Worm (Caenorhabditis elegans) whole organism, L1 larva: ENCODE results near the gene ugt-58.
A peak's percentile ranks its signal among the peaks of the same experiment; 100 is the strongest.

Source experiments
- C04F5.9 ChIP-seq: sonication (generic microtip); optimal IDR thresholded peaks from 2 replicates; lab custom pipeline; 2016; ENCODE audit warnings: missing genetic modification characterization, missing compliant biosample characterization
- C16A3.4 ChIP-seq: fragments of 150-350 bp; optimal IDR thresholded peaks from 2 replicates; lab custom pipeline; 2014; ENCODE audit warnings: missing biosample characterization, missing genetic modification characterization
- C34B4.2 ChIP-seq: sonication (generic microtip); optimal IDR thresholded peaks from 2 replicates; lab custom pipeline; 2017; ENCODE audit warnings: mild to moderate bottlenecking, missing genetic modification characterization, missing compliant biosample characterization
- Y116A8C.19 ChIP-seq: sonication (generic microtip); optimal IDR thresholded peaks from 2 replicates; lab custom pipeline; 2016; ENCODE audit warnings: missing compliant biosample characterization, missing genetic modification characterization, borderline replicate concordance
- alr-1 ChIP-seq: fragments of 200-800 bp; sonication (Bioruptor generic); optimal IDR thresholded peaks from 2 replicates; lab custom pipeline; 2018; ENCODE audit warnings: borderline replicate concordance, mild to moderate bottlenecking, missing genetic modification characterization, missing compliant biosample characterization
- aly-2 ChIP-seq: fragments of 150-350 bp; optimal IDR thresholded peaks from 2 replicates; lab custom pipeline; 2014; ENCODE audit warnings: missing biosample characterization, missing genetic modification characterization
- ama-1 ChIP-seq: fragments of 150-350 bp; optimal IDR thresholded peaks from 2 replicates; lab custom pipeline; 2014
- blmp-1 ChIP-seq: fragments of 150-350 bp; optimal IDR thresholded peaks from 2 replicates; lab custom pipeline; 2014; ENCODE audit warnings: missing biosample characterization, missing genetic modification characterization
- ceh-63 ChIP-seq: fragments of 200-800 bp; sonication (Bioruptor generic); optimal IDR thresholded peaks from 2 replicates; lab custom pipeline; 2018; ENCODE audit warnings: mild to moderate bottlenecking, missing genetic modification characterization, missing compliant biosample characterization
- ceh-82 ChIP-seq, 3 experiments: fragments of 150-350 bp in 1 of 3; sonication (generic microtip) in 2 of 3; optimal IDR thresholded peaks; 2 replicates each; lab custom pipeline; 2014 to 2017; ENCODE audit warnings: missing biosample characterization in 3 of 3, missing genetic modification characterization in 3 of 3
- ceh-88 ChIP-seq: fragments of 200-800 bp; sonication (Bioruptor generic); IDR thresholded peaks from 2 replicates; pipeline ENCODE4 v1.3.6; 2022; ENCODE audit warnings: missing genetic modification characterization, missing compliant biosample characterization
- efl-1 ChIP-seq, 4 experiments: fragments of 150-350 bp; optimal IDR thresholded peaks in 3 of 4; peaks in 1 of 4; 1 replicate in 1 of 4; 2 replicates in 3 of 4; lab custom pipeline; 2014; ENCODE audit warnings: missing biosample characterization in 2 of 4, missing genetic modification characterization in 2 of 4, missing genetic modification reagents in 2 of 4
- efl-3 ChIP-seq: fragments of 200-800 bp; sonication (Bioruptor generic); optimal IDR thresholded peaks from 2 replicates; lab custom pipeline; 2018; ENCODE audit warnings: mild to moderate bottlenecking, missing genetic modification characterization, missing compliant biosample characterization
- egl-27 ChIP-seq, 2 experiments: fragments of 150-350 bp in 1 of 2; sonication (generic microtip); optimal IDR thresholded peaks; 3 replicates each; lab custom pipeline; 2017 to 2018; ENCODE audit warnings: missing biosample characterization in 2 of 2, missing genetic modification characterization in 2 of 2, missing genetic modification reagents in 2 of 2
- elt-2 ChIP-seq: sonication (generic microtip); optimal IDR thresholded peaks from 2 replicates; lab custom pipeline; 2016; ENCODE audit warnings: missing genetic modification characterization, mild to moderate bottlenecking, inconsistent platforms, missing compliant biosample characterization, missing genetic modification reagents
- elt-3 ChIP-seq, 6 experiments: fragments of 150-350 bp in 1 of 6; sonication (generic microtip); optimal IDR thresholded peaks; 2 replicates each; lab custom pipeline; 2017 to 2018; ENCODE audit warnings: missing biosample characterization in 6 of 6, missing genetic modification characterization in 6 of 6, inconsistent platforms in 1 of 6
- ets-5 ChIP-seq: fragments of 200-800 bp; sonication (Bioruptor generic); IDR thresholded peaks from 2 replicates; pipeline ENCODE4 v1.3.6; 2022; ENCODE audit warnings: missing genetic modification characterization, missing compliant biosample characterization
- fkh-10 ChIP-seq: sonication (generic microtip); optimal IDR thresholded peaks from 2 replicates; lab custom pipeline; 2017; ENCODE audit warnings: missing biosample characterization, missing genetic modification reagents, missing genetic modification characterization
- fkh-8 ChIP-seq: sonication (generic microtip); optimal IDR thresholded peaks from 2 replicates; lab custom pipeline; 2016; ENCODE audit warnings: mild to moderate bottlenecking, missing genetic modification characterization, missing compliant biosample characterization
- grh-1 ChIP-seq: fragments of 200-800 bp; sonication (Bioruptor generic); IDR thresholded peaks from 2 replicates; pipeline ENCODE4 v1.3.6; 2022; ENCODE audit warnings: missing genetic modification reagents, missing genetic modification characterization, missing compliant biosample characterization
- hlh-4 ChIP-seq: sonication (generic microtip); optimal IDR thresholded peaks from 2 replicates; lab custom pipeline; 2016; ENCODE audit warnings: mild to moderate bottlenecking, missing genetic modification characterization, missing compliant biosample characterization
- hpl-2 ChIP-seq: fragments of 150-350 bp; optimal IDR thresholded peaks from 2 replicates; lab custom pipeline; 2014; ENCODE audit warnings: missing biosample characterization, missing genetic modification reagents, missing genetic modification characterization
- isw-1 ChIP-seq: fragments of 200-800 bp; sonication (Bioruptor generic); IDR thresholded peaks from 2 replicates; pipeline ENCODE4 v1.3.6; 2022; ENCODE audit warnings: missing genetic modification characterization, missing compliant biosample characterization
- jun-1 ChIP-seq: fragments of 150-350 bp; optimal IDR thresholded peaks from 2 replicates; lab custom pipeline; 2014; ENCODE audit warnings: missing biosample characterization, missing genetic modification reagents, missing genetic modification characterization
- lin-13 ChIP-seq: fragments of 150-350 bp; optimal IDR thresholded peaks from 2 replicates; lab custom pipeline; 2014; ENCODE audit warnings: missing biosample characterization, missing genetic modification reagents, missing genetic modification characterization
- lin-35 ChIP-seq, 2 experiments: fragments of 150-350 bp; optimal IDR thresholded peaks; 2 replicates each; lab custom pipeline; 2014; ENCODE audit warnings: missing biosample characterization in 2 of 2, missing genetic modification characterization in 2 of 2, missing genetic modification reagents in 2 of 2
- lin-39 ChIP-seq: fragments of 150-350 bp; optimal IDR thresholded peaks from 2 replicates; lab custom pipeline; 2014; ENCODE audit warnings: missing biosample characterization, missing genetic modification reagents, missing genetic modification characterization
- lir-3 ChIP-seq: sonication (generic microtip); optimal IDR thresholded peaks from 2 replicates; lab custom pipeline; 2016; ENCODE audit warnings: mild to moderate bottlenecking, missing genetic modification characterization, moderate library complexity, missing compliant biosample characterization; ENCODE audit not compliant: poor library complexity
- mab-9 ChIP-seq: fragments of 200-800 bp; sonication (Bioruptor generic); IDR thresholded peaks from 2 replicates; pipeline ENCODE4 v1.3.6; 2022; ENCODE audit warnings: missing genetic modification reagents, missing genetic modification characterization, missing compliant biosample characterization
- mep-1 ChIP-seq: fragments of 150-350 bp; optimal IDR thresholded peaks from 2 replicates; lab custom pipeline; 2014; ENCODE audit warnings: missing biosample characterization, missing genetic modification characterization
- nhr-11 ChIP-seq: fragments of 150-350 bp; optimal IDR thresholded peaks from 2 replicates; lab custom pipeline; 2014; ENCODE audit warnings: missing biosample characterization, missing genetic modification characterization
- nhr-20 ChIP-seq: sonication (generic microtip); optimal IDR thresholded peaks from 2 replicates; lab custom pipeline; 2016; ENCODE audit warnings: mild to moderate bottlenecking, missing genetic modification characterization, missing compliant biosample characterization
- nhr-28 ChIP-seq: fragments of 150-350 bp; optimal IDR thresholded peaks from 2 replicates; lab custom pipeline; 2014; ENCODE audit warnings: missing biosample characterization, missing genetic modification characterization
- nhr-47 ChIP-seq: sonication (generic microtip); optimal IDR thresholded peaks from 2 replicates; lab custom pipeline; 2016; ENCODE audit warnings: mild to moderate bottlenecking, missing genetic modification characterization, moderate library complexity, missing compliant biosample characterization
- nhr-71 ChIP-seq: sonication (generic microtip); optimal IDR thresholded peaks from 2 replicates; lab custom pipeline; 2016; ENCODE audit warnings: mild to moderate bottlenecking, missing genetic modification characterization, moderate library complexity, missing compliant biosample characterization
- nhr-76 ChIP-seq: sonication (generic microtip); optimal IDR thresholded peaks from 2 replicates; lab custom pipeline; 2017; ENCODE audit warnings: missing biosample characterization, missing genetic modification characterization
- nhr-77 ChIP-seq: fragments of 150-350 bp; optimal IDR thresholded peaks from 2 replicates; lab custom pipeline; 2014; ENCODE audit warnings: missing biosample characterization, missing genetic modification characterization
- pag-3 ChIP-seq: sonication (generic microtip); optimal IDR thresholded peaks from 2 replicates; lab custom pipeline; 2017; ENCODE audit warnings: missing genetic modification characterization, mild to moderate bottlenecking, missing compliant biosample characterization, antibody characterized with exemption, borderline replicate concordance; ENCODE audit not compliant: insufficient read depth
- pax-3 ChIP-seq: fragments of 200-800 bp; sonication (Bioruptor generic); optimal IDR thresholded peaks from 2 replicates; lab custom pipeline; 2018; ENCODE audit warnings: mild to moderate bottlenecking, missing genetic modification characterization, moderate library complexity, missing compliant biosample characterization
- pqm-1 ChIP-seq: sonication (generic microtip); optimal IDR thresholded peaks from 3 replicates; lab custom pipeline; 2017; ENCODE audit warnings: missing biosample characterization, missing genetic modification characterization
- rnt-1 ChIP-seq: sonication (generic microtip); optimal IDR thresholded peaks from 2 replicates; lab custom pipeline; 2016; ENCODE audit warnings: mild to moderate bottlenecking, missing genetic modification characterization, moderate library complexity, missing compliant biosample characterization
- snpc-4 ChIP-seq: fragments of 150-350 bp; optimal IDR thresholded peaks from 2 replicates; lab custom pipeline; 2014; ENCODE audit warnings: missing biosample characterization, missing genetic modification characterization
- sox-4 ChIP-seq: sonication (generic microtip); optimal IDR thresholded peaks from 2 replicates; lab custom pipeline; 2016; ENCODE audit warnings: missing genetic modification characterization, missing compliant biosample characterization
- sptf-1 ChIP-seq: fragments of 150-350 bp; optimal IDR thresholded peaks from 2 replicates; lab custom pipeline; 2014; ENCODE audit warnings: missing biosample characterization, missing genetic modification characterization
- sup-37 ChIP-seq: fragments of 200-800 bp; sonication (Bioruptor generic); optimal IDR thresholded peaks from 2 replicates; lab custom pipeline; 2018; ENCODE audit warnings: mild to moderate bottlenecking, missing genetic modification characterization, missing compliant biosample characterization
- swsn-7 ChIP-seq: sonication (generic microtip); optimal IDR thresholded peaks from 2 replicates; lab custom pipeline; 2016; ENCODE audit warnings: missing genetic modification characterization, missing compliant biosample characterization
- tbx-2 ChIP-seq: sonication (generic microtip); optimal IDR thresholded peaks from 2 replicates; lab custom pipeline; 2016; ENCODE audit warnings: missing genetic modification characterization, missing compliant biosample characterization
- tlp-1 ChIP-seq: fragments of 150-350 bp; optimal IDR thresholded peaks from 2 replicates; lab custom pipeline; 2014; ENCODE audit warnings: missing biosample characterization, missing genetic modification characterization
- unc-130 ChIP-seq: fragments of 150-350 bp; optimal IDR thresholded peaks from 2 replicates; lab custom pipeline; 2017; ENCODE audit warnings: missing biosample characterization, missing genetic modification characterization, inconsistent platforms
- unc-30 ChIP-seq: sonication (generic microtip); optimal IDR thresholded peaks from 2 replicates; lab custom pipeline; 2017; ENCODE audit warnings: missing biosample characterization, missing genetic modification characterization
- unc-62 ChIP-seq: fragments of 150-350 bp; optimal IDR thresholded peaks from 2 replicates; lab custom pipeline; 2014; ENCODE audit warnings: missing biosample characterization, missing genetic modification reagents, missing genetic modification characterization
- xbp-1 ChIP-seq: sonication (generic microtip); optimal IDR thresholded peaks from 2 replicates; lab custom pipeline; 2016; ENCODE audit warnings: missing genetic modification characterization, missing compliant biosample characterization
- zip-4 ChIP-seq: fragments of 200-800 bp; sonication (Bioruptor generic); optimal IDR thresholded peaks from 2 replicates; lab custom pipeline; 2018; ENCODE audit warnings: mild to moderate bottlenecking, missing genetic modification characterization, moderate library complexity, missing compliant biosample characterization

Gene ugt-58

DNA sequence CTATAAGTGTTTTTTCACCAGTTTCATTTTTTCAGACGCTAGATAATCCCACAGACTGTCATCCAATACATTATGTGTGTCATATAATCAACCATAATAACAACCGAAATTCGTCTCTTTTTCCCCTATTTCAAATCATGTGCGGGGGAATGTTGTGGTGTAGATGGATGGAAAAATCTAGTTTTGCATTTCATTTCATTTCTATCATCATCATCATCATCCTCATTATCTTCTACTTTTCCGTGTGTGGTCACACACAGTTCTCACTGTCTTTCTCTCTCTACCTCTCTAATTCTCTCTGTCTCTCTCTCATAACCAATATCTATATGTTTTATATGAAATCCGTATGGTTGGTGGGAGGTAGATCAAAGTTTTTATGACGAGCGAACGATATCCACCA lies 13.2 kb downstream of the ugt-58 start:
- TF ChIP-seq jun-1 (tag; lab: Kevin White, UChicago) (no peak), pag-3 (tag; lab: Kevin White, UChicago) (no peak), elt-2 (tag; lab: Kevin White, UChicago) (no peak), C34B4.2 (tag; lab: Kevin White, UChicago) (no peak), rnt-1 (no peak), nhr-77 (tag; lab: Kevin White, UChicago) (no peak), Y116A8C.19 (no peak), lin-13 (GFP tag; lab: Kevin White, UChicago) (no peak), swsn-7 (tag; lab: Kevin White, UChicago) (peak; percentile 6), C16A3.4 (tag; lab: Kevin White, UChicago) (no peak), efl-3 (no peak), pqm-1 (tag; lab: Kevin White, UChicago) (no peak), grh-1 (GFP tag; lab: Robert Waterston, UW) (peak; percentile 47; the same call in 1 of the 2 replicates), ceh-63 (GFP tag; lab: Kevin White, UChicago) (no peak), fkh-8 (tag; lab: Kevin White, UChicago) (no peak), lir-3 (tag; lab: Kevin White, UChicago) (no peak), egl-27 (tag; optimal IDR thresholded peaks at IDR 0.05; lab: Kevin White, UChicago) (no peak), mep-1 (tag; lab: Kevin White, UChicago) (peak; percentile 2), lin-35 (GFP tag; optimal IDR thresholded peaks at IDR 0.05; lab: Kevin White, UChicago) (peak in 1 of 2 experiments; percentile 24), hlh-4 (no peak), elt-3 (tag; optimal IDR thresholded peaks at IDR 0.05; lab: Kevin White, UChicago) (peak in 1 of 6 experiments; percentile 52), unc-62 (no peak), nhr-76 (tag; lab: Kevin White, UChicago) (no peak), efl-1 (optimal IDR thresholded peaks at IDR 0.05; lab: Kevin White, UChicago) (no peak), efl-1 (GFP tag; optimal IDR thresholded peaks at IDR 0.05 in 1 of 2; lab: Kevin White, UChicago) (peak in 1 of 2 experiments; percentile 59), blmp-1 (tag; lab: Kevin White, UChicago) (peak; percentile 54), ama-1 (lab: Kevin White, UChicago) (no peak), nhr-71 (tag; lab: Kevin White, UChicago) (peak; percentile 25), alr-1 (tag; lab: Kevin White, UChicago) (no peak), fkh-10 (GFP tag; lab: Kevin White, UChicago) (no peak), snpc-4 (tag; lab: Kevin White, UChicago) (no peak), hpl-2 (GFP tag; lab: Kevin White, UChicago) (no peak), aly-2 (tag; lab: Kevin White, UChicago) (no peak), sptf-1 (tag; lab: Kevin White, UChicago) (no peak), sup-37 (no peak), unc-30 (no peak), nhr-28 (tag; lab: Kevin White, UChicago) (no peak), ceh-82 (tag; optimal IDR thresholded peaks at IDR 0.05; lab: Kevin White, UChicago) (no peak), ceh-88 (GFP tag; lab: Robert Waterston, UW) (no peak), nhr-47 (tag; lab: Kevin White, UChicago) (no peak), nhr-20 (peak; percentile 72), ets-5 (GFP tag; lab: Robert Waterston, UW) (no peak), pax-3 (tag; lab: Kevin White, UChicago) (no peak), isw-1 (GFP tag; lab: Robert Waterston, UW) (no peak), zip-4 (GFP tag; lab: Kevin White, UChicago) (no peak), tbx-2 (tag; lab: Kevin White, UChicago) (no peak), tlp-1 (tag; lab: Kevin White, UChicago) (no peak), xbp-1 (tag; lab: Kevin White, UChicago) (no peak), unc-130 (tag; lab: Kevin White, UChicago) (no peak), lin-39 (tag; lab: Kevin White, UChicago) (no peak), mab-9 (no peak), sox-4 (tag; lab: Kevin White, UChicago) (no peak), nhr-11 (tag; lab: Kevin White, UChicago) (no peak), C04F5.9 (tag; lab: Kevin White, UChicago) (no peak)
